Fruit fly (Drosophila melanogaster): ENCODE measurements around the gene Madm.
A peak's percentile ranks its signal among the peaks of the same experiment; 100 is the strongest.

Gene Madm

DNA sequence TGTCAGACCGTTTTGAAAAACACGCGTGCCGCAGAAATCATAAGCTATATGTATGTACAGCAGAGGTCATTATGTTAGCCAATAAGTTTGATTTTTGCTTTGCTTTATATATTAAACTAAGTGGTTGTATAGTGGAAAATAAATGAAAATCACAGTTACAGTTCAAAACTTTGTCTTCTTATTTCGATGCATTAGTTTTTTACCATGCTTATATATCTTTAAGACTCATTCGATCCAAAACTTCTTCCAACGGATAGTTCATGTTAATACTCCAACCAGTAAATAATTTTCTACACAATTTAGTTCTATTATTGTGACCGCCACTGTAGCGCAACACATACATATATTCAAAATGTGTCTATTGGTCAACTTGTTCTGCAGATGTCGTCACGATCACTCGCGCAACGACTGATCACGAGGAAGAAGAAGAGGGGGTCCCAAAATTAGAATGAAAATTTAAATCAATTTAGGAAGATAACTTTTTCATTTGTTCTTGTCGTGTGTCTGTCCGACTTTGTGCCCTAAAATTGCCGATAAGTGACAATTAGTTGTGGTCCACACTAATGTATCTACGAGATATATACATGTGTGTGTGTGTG, 36.7 kb upstream of the Madm start (continued):
- TF ChIP-seq CG3838 (GFP tag; optimal IDR thresholded peaks at IDR 0.05) (no peak), ERR (GFP tag; optimal IDR thresholded peaks at IDR 0.05) (no peak), bcd (GFP tag; optimal IDR thresholded peaks at IDR 0.05) (peak; percentile 63), onecut (GFP tag; IDR thresholded peaks at IDR 0.05) (peak; percentile 43; the same call in 1 of the 2 replicates), CG17568 (GFP tag; optimal IDR thresholded peaks at IDR 0.05) (no peak), fd96Cb (tag; optimal IDR thresholded peaks at IDR 0.05) (peak; percentile 71), chinmo (GFP tag; IDR thresholded peaks at IDR 0.05; ENCODE audit: partially characterized antibody) (no peak), bigmax (GFP tag; optimal IDR thresholded peaks at IDR 0.05) (no peak), danr (GFP tag; IDR thresholded peaks at IDR 0.05) (peak; percentile 36; the same call in 1 of the 2 replicates), bowl (GFP tag; IDR thresholded peaks at IDR 0.05) (no peak), CG6272 (GFP tag; IDR thresholded peaks at IDR 0.05) (no peak), abd-A (tag; optimal IDR thresholded peaks at IDR 0.05) (no peak), Sry-β (GFP tag; optimal IDR thresholded peaks at IDR 0.05) (no peak), knrl (GFP tag; IDR thresholded peaks at IDR 0.05; ENCODE audit: partially characterized antibody) (no peak), CG31224 (GFP tag; IDR thresholded peaks at IDR 0.05) (no peak), CG4707 (GFP tag; optimal IDR thresholded peaks at IDR 0.05) (no peak), CG4424 (GFP tag; optimal IDR thresholded peaks at IDR 0.05) (peak; percentile 64), Spps (tag; optimal IDR thresholded peaks at IDR 0.05) (peak; percentile 49), Sin3A (optimal IDR thresholded peaks at IDR 0.05) (no peak), CG8359 (GFP tag; optimal IDR thresholded peaks at IDR 0.05; ENCODE audit: borderline replicate concordance) (no peak), CG7786 (GFP tag; optimal IDR thresholded peaks at IDR 0.05) (peak; percentile 5), CG12236 (GFP tag; optimal IDR thresholded peaks at IDR 0.05) (no peak), CG13775 (GFP tag; optimal IDR thresholded peaks at IDR 0.05) (peak; percentile 58), en (GFP tag; optimal IDR thresholded peaks at IDR 0.05) (no peak), nerfin-1 (tag; optimal IDR thresholded peaks at IDR 0.05) (peak; percentile 63), CG30020 (tag; optimal IDR thresholded peaks at IDR 0.05) (peak; percentile 18), CG7271 (tag; optimal IDR thresholded peaks at IDR 0.05) (no peak), CTCF (GFP tag; optimal IDR thresholded peaks at IDR 0.05) (no peak), grau (tag; optimal IDR thresholded peaks at IDR 0.05) (peak; percentile 82), trh (GFP tag; optimal IDR thresholded peaks at IDR 0.05) (no peak), pfk (GFP tag; optimal IDR thresholded peaks at IDR 0.05) (no peak), CG10462 (GFP tag; optimal IDR thresholded peaks at IDR 0.05) (no peak), NfI (GFP tag; optimal IDR thresholded peaks at IDR 0.05) (peak; percentile 58), CrebB (tag; optimal IDR thresholded peaks at IDR 0.05) (no peak), ac (GFP tag; optimal IDR thresholded peaks at IDR 0.05) (no peak), tgo (GFP tag; IDR thresholded peaks at IDR 0.05) (peak; percentile 39; the same call in 2 of the 3 replicates), Dip3 (GFP tag; optimal IDR thresholded peaks at IDR 0.05) (peak; percentile 16), CG11723 (GFP tag; optimal IDR thresholded peaks at IDR 0.05) (peak; percentile 47), disco-r (GFP tag; optimal IDR thresholded peaks at IDR 0.05) (no peak), CG2712 (tag; optimal IDR thresholded peaks at IDR 0.05) (peak; percentile 86), B-H2 (GFP tag; optimal IDR thresholded peaks at IDR 0.05) (no peak), CG8924 (tag; optimal IDR thresholded peaks at IDR 0.05) (peak; percentile 81), gfzf (GFP tag; optimal IDR thresholded peaks at IDR 0.05) (no peak), NFAT (GFP tag; IDR thresholded peaks at IDR 0.05) (no peak), inv (GFP tag; IDR thresholded peaks at IDR 0.05; ENCODE audit: partially characterized antibody) (no peak), tna (GFP tag; IDR thresholded peaks at IDR 0.05; ENCODE audit: partially characterized antibody) (no peak), CG7963 (GFP tag; IDR thresholded peaks at IDR 0.05; ENCODE audit: partially characterized antibody) (no peak), gt (GFP tag; IDR thresholded peaks at IDR 0.05) (peak; percentile 38; the same call in 1 of the 2 replicates), Ets97D (GFP tag; optimal IDR thresholded peaks at IDR 0.05) (no peak), Scr (GFP tag; IDR thresholded peaks at IDR 0.05; ENCODE audit: partially characterized antibody) (no peak), Oli (tag; optimal IDR thresholded peaks at IDR 0.05) (peak; percentile 76)

All from whole organism, embryonic.